Worm (Caenorhabditis elegans): Measurements from ENCODE around the gene idpp-6.

The idpp-6 gene

DNA sequence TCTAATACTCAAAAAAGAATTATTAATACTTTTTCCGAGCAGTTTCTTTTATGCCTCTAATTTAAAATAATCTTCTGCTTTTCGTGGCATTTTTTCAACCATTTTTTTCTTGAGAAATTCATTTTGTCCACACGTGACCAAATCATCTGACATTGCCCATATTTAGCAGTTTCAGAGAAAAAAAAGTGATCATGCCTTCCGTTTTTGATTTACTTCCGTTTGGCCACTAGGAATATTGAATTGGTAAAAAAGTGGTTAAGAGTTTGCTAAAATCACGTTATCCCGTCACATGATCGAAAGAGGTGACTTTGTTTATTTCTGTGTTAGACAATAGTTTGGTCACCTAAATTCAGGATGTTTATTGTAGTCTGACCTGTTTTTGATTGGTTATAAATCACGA is 21.4 kb downstream of the idpp-6 start:
- TF ChIP-seq nhr-19 (GFP tag; conservative IDR thresholded peaks at IDR 0.05) (no peak), elt-2 (tag; optimal IDR thresholded peaks at IDR 0.05) (no peak), nhr-47 (tag; optimal IDR thresholded peaks at IDR 0.05) (peak; percentile 51), lin-35 (GFP tag; optimal IDR thresholded peaks at IDR 0.05) (peak in 1 of 2 experiments; percentile 25), F16B12.6 (tag; optimal IDR thresholded peaks at IDR 0.05) (no peak), efl-3 (GFP tag; optimal IDR thresholded peaks at IDR 0.05) (no peak), unc-98 (GFP tag; IDR thresholded peaks at IDR 0.05) (no peak), sox-4 (tag; optimal IDR thresholded peaks at IDR 0.05) (peak; percentile 7), zip-4 (GFP tag; optimal IDR thresholded peaks at IDR 0.05) (no peak), mep-1 (tag; optimal IDR thresholded peaks at IDR 0.05) (peak; percentile 6), egl-13 (tag; optimal IDR thresholded peaks at IDR 0.05) (peak; percentile 12), efl-1 (optimal IDR thresholded peaks at IDR 0.05) (no peak), efl-1 (GFP tag; optimal IDR thresholded peaks at IDR 0.05 in 1 of 2) (peak in 1 of 2 experiments; percentile 91), ceh-90 (tag; optimal IDR thresholded peaks at IDR 0.05) (no peak), fkh-8 (tag; optimal IDR thresholded peaks at IDR 0.05) (peak; percentile 71), nhr-20 (tag; optimal IDR thresholded peaks at IDR 0.05) (peak; percentile 37), pax-3 (tag; optimal IDR thresholded peaks at IDR 0.05) (peak; percentile 4)

DNA sequence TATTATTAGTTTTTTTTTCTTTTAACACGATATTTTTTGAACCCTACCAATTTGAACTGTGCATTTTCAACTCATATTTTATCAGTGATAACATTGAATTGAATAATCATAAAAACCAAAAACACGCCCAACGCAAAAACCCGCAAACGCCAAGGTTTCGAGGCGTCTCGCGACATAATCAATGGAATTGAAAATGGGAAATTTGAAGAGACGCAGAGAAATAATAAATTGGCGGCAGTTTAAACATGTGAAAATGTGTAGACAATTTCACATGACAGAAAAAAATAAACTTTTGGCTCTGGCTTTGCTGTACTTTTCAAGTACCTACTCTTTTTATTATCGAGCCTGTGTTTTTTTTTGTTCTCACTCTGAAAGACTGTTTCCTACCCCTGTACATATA is 21.9 kb downstream of the idpp-6 start:
- TF ChIP-seq lin-14 (GFP tag; optimal IDR thresholded peaks at IDR 0.05) (peak; percentile 72), ceh-88 (GFP tag; IDR thresholded peaks at IDR 0.05) (no peak), nhr-12 (tag; optimal IDR thresholded peaks at IDR 0.05) (no peak), egl-13 (tag; optimal IDR thresholded peaks at IDR 0.05) (no peak), zag-1 (tag; optimal IDR thresholded peaks at IDR 0.05) (no peak), rnt-1 (tag; optimal IDR thresholded peaks at IDR 0.05) (peak; percentile 61), nhr-90 (tag; optimal IDR thresholded peaks at IDR 0.05; ENCODE audit: poor library complexity) (peak; percentile 53), C04F5.9 (tag; optimal IDR thresholded peaks at IDR 0.05) (no peak), snpc-4 (tag; optimal IDR thresholded peaks at IDR 0.05) (no peak), ceh-90 (tag; optimal IDR thresholded peaks at IDR 0.05) (no peak), isw-1 (GFP tag; IDR thresholded peaks at IDR 0.05) (peak; percentile 32; the same call in 1 of the 2 replicates), lir-3 (tag; optimal IDR thresholded peaks at IDR 0.05; ENCODE audit: poor library complexity) (peak; percentile 39), lin-15B (tag; optimal IDR thresholded peaks at IDR 0.05) (peak; percentile 12), nhr-77 (tag; optimal IDR thresholded peaks at IDR 0.05) (peak; percentile 10), tbx-2 (tag; optimal IDR thresholded peaks at IDR 0.05) (peak; percentile 50), skn-1 (tag; optimal IDR thresholded peaks at IDR 0.05) (peak; percentile 83), pqm-1 (tag; optimal IDR thresholded peaks at IDR 0.05) (no peak), tlp-1 (tag; optimal IDR thresholded peaks at IDR 0.05) (no peak), ces-1 (GFP tag; optimal IDR thresholded peaks at IDR 0.05) (no peak), unc-62 (GFP tag; optimal IDR thresholded peaks at IDR 0.05) (no peak), jun-1 (tag; optimal IDR thresholded peaks at IDR 0.05) (peak; percentile 18), nhr-28 (tag; optimal IDR thresholded peaks at IDR 0.05) (no peak), unc-30 (tag; optimal IDR thresholded peaks at IDR 0.05) (no peak), elt-3 (tag; optimal IDR thresholded peaks at IDR 0.05) (peak in 1 of 6 experiments; percentile 23), ama-1 (optimal IDR thresholded peaks at IDR 0.05) (no peak), mdl-1 (tag; optimal IDR thresholded peaks at IDR 0.05) (peak in 1 of 2 experiments; percentile 71), nhr-237 (tag; optimal IDR thresholded peaks at IDR 0.05) (no peak), Y116A8C.19 (tag; optimal IDR thresholded peaks at IDR 0.05; ENCODE audit: borderline replicate concordance) (no peak), mab-9 (GFP tag; IDR thresholded peaks at IDR 0.05) (no peak), zip-4 (GFP tag; optimal IDR thresholded peaks at IDR 0.05) (no peak), hlh-17 (GFP tag; optimal IDR thresholded peaks at IDR 0.05; ENCODE audit: borderline replicate concordance) (no peak), nhr-11 (tag; optimal IDR thresholded peaks at IDR 0.05) (peak; percentile 15), nhr-47 (tag; optimal IDR thresholded peaks at IDR 0.05) (peak; percentile 59), snu-23 (GFP tag; optimal IDR thresholded peaks at IDR 0.05) (peak; percentile 73), lin-39 (tag; optimal IDR thresholded peaks at IDR 0.05) (peak; percentile 46), mef-2 (tag; optimal IDR thresholded peaks at IDR 0.05) (no peak), fos-1 (tag; optimal IDR thresholded peaks at IDR 0.05) (no peak), ztf-4 (tag; optimal IDR thresholded peaks at IDR 0.05) (no peak), pax-3 (tag; optimal IDR thresholded peaks at IDR 0.05) (no peak), lin-35 (GFP tag; optimal IDR thresholded peaks at IDR 0.05) (peak; percentile 94 to 96), efl-1 (optimal IDR thresholded peaks at IDR 0.05) (peak; percentile 56 to 94), efl-1 (GFP tag; optimal IDR thresholded peaks at IDR 0.05 in 1 of 2) (peak; percentile 94 to 99), lsy-2 (tag; optimal IDR thresholded peaks at IDR 0.05) (peak; percentile 47 to 72)
